Fruit fly (Drosophila melanogaster): ENCODE data around the gene Vml.
A peak's percentile ranks its signal among the peaks of the same experiment; 100 is the strongest.

The Vml gene

DNA sequence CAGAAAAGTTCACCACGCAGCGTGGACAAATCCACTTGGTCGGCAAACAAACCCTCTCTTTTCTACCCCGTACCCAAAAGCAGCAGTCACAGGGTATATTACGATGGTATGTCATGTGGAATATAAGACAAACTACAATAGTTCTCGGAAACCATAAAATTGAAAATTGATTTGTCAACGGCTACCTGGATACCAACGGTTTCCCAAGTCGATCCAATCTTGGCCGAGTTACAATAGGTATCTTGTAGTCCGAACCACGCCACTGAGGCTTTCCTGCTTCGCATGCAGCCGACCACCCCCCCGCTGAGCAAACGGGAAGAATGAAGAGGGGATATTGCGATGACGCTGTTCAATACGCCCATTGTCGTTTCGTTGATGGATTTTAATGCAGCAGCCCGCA is 42.7 kb downstream of the Vml start (continued):
- TF ChIP-seq Lhr (GFP tag; optimal IDR thresholded peaks at IDR 0.05) (no peak), wor (GFP tag; IDR thresholded peaks at IDR 0.05) (peak; percentile 51), Opbp (GFP tag; IDR thresholded peaks at IDR 0.05; ENCODE audit: partially characterized antibody) (no peak), CG13624 (GFP tag; optimal IDR thresholded peaks at IDR 0.05) (no peak), CG17361 (GFP tag; IDR thresholded peaks at IDR 0.05) (peak; percentile 81), CG6683 (GFP tag; optimal IDR thresholded peaks at IDR 0.05) (no peak), Atf6 (GFP tag; IDR thresholded peaks at IDR 0.05) (no peak), Hey (tag; optimal IDR thresholded peaks at IDR 0.05) (no peak), CkIIα-i1 (GFP tag; IDR thresholded peaks at IDR 0.05) (no peak), run (tag; optimal IDR thresholded peaks at IDR 0.05) (no peak), NK7.1 (GFP tag; optimal IDR thresholded peaks at IDR 0.05) (no peak), Doc3 (GFP tag; IDR thresholded peaks at IDR 0.05; ENCODE audit: partially characterized antibody) (no peak), emc (GFP tag; optimal IDR thresholded peaks at IDR 0.05) (no peak), zen2 (GFP tag; IDR thresholded peaks at IDR 0.05; ENCODE audit: partially characterized antibody) (no peak), ash1 (GFP tag; optimal IDR thresholded peaks at IDR 0.05) (no peak), CG17328 (GFP tag; IDR thresholded peaks at IDR 0.05) (peak; percentile 80), CG4730 (GFP tag; IDR thresholded peaks at IDR 0.05) (peak; percentile 82), onecut (GFP tag; IDR thresholded peaks at IDR 0.05) (peak; percentile 47), lilli (GFP tag; optimal IDR thresholded peaks at IDR 0.05) (peak; percentile 34), Abd-B (GFP tag; optimal IDR thresholded peaks at IDR 0.05) (peak; percentile 8), psq (GFP tag; optimal IDR thresholded peaks at IDR 0.05) (no peak), CG13296 (GFP tag; optimal IDR thresholded peaks at IDR 0.05) (no peak), CG15514 (GFP tag; optimal IDR thresholded peaks at IDR 0.05) (no peak), Adf1 (GFP tag; IDR thresholded peaks at IDR 0.05) (no peak), CG1024 (GFP tag; IDR thresholded peaks at IDR 0.05) (peak; percentile 49), CG9817 (tag; optimal IDR thresholded peaks at IDR 0.05) (no peak), CG6175 (GFP tag; IDR thresholded peaks at IDR 0.05) (no peak), Taf1 (GFP tag; IDR thresholded peaks at IDR 0.05) (0 out of 2 replicates have a peak, but pooled peaks have one; percentile 20), ind (GFP tag; optimal IDR thresholded peaks at IDR 0.05) (peak; percentile 41), CTCF (GFP tag; optimal IDR thresholded peaks at IDR 0.05) (no peak), hth (optimal IDR thresholded peaks at IDR 0.05) (no peak), schlank (tag; optimal IDR thresholded peaks at IDR 0.05) (no peak), Nf-YB (GFP tag; optimal IDR thresholded peaks at IDR 0.05) (peak; percentile 16), CG13123 (GFP tag; optimal IDR thresholded peaks at IDR 0.05) (no peak), usp (GFP tag; optimal IDR thresholded peaks at IDR 0.05) (no peak), Oli (tag; optimal IDR thresholded peaks at IDR 0.05) (peak; percentile 48), Chrac-16 (GFP tag; optimal IDR thresholded peaks at IDR 0.05) (peak; percentile 46), wek (GFP tag; optimal IDR thresholded peaks at IDR 0.05) (no peak), CG4617 (GFP tag; optimal IDR thresholded peaks at IDR 0.05; ENCODE audit: borderline replicate concordance) (no peak), dimm (GFP tag; IDR thresholded peaks at IDR 0.05) (no peak), bcd (GFP tag; optimal IDR thresholded peaks at IDR 0.05) (peak; percentile 6), cwo (GFP tag; optimal IDR thresholded peaks at IDR 0.05) (no peak), nerfin-1 (tag; optimal IDR thresholded peaks at IDR 0.05) (peak; percentile 49), CG6272 (GFP tag; IDR thresholded peaks at IDR 0.05) (peak; percentile 72), Sox100B (GFP tag; optimal IDR thresholded peaks at IDR 0.05) (no peak), C15 (GFP tag; IDR thresholded peaks at IDR 0.05) (peak; percentile 52; the same call in 1 of the 3 replicates), CG1603 (tag; optimal IDR thresholded peaks at IDR 0.05) (peak; percentile 79), otp (GFP tag; IDR thresholded peaks at IDR 0.05) (no peak), CG12391 (tag; optimal IDR thresholded peaks at IDR 0.05) (peak; percentile 52), tx (GFP tag; optimal IDR thresholded peaks at IDR 0.05) (no peak), CG2129 (GFP tag; IDR thresholded peaks at IDR 0.05; ENCODE audit: partially characterized antibody) (no peak), CG13287 (GFP tag; IDR thresholded peaks at IDR 0.05; ENCODE audit: partially characterized antibody) (no peak)

All from whole organism, embryonic.